Worm (Caenorhabditis elegans): ENCODE measurements around the gene mrps-12.

- no peak for TF ChIP-seq flt-1 (GFP tag; IDR thresholded peaks at IDR 0.05)
- no peak for TF ChIP-seq tab-1 (GFP tag; IDR thresholded peaks at IDR 0.05)
These were observed 23.5 kb upstream of the mrps-12 start, which contains the start of gene Y44A6D.7 for ce11 chrV:20814424-20814823.
